Worm (Caenorhabditis elegans): ENCODE data around the gene Y9C2UA.1.

ce11 chrII:9092910-9093309 is 46.5 kb upstream of the Y9C2UA.1 start:
- TF ChIP-seq sdz-38 (tag; optimal IDR thresholded peaks at IDR 0.05): no peak
- TF ChIP-seq Y53G8AR.9 (GFP tag; conservative IDR thresholded peaks at IDR 0.05): no peak
